Worm (Caenorhabditis elegans): ENCODE measurements around the gene C13A2.9.

DNA sequence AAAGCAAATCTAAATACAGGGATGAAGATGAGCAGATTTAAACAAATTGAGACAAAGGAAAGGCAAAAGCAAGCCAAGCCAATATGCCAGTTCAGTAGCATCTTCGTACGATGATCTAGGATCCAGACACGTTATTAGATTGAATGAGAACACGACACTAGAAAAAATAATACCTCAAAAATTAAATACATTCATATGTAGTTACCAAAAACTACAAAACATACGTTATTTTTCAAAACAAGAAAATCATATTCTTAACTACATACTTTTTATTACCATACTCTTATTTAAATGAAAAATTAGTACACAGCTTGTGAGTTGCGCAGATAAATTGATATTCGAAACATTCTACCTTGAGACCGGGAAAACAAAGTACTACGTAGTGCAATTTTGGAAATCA lies 49.3 kb upstream of the C13A2.9 start, which contains the start of gene srx-6:
- TF ChIP-seq pha-4 (tag; optimal IDR thresholded peaks at IDR 0.05) (no peak), F13H6.1 (tag; optimal IDR thresholded peaks at IDR 0.05) (no peak), nfya-1 (tag; optimal IDR thresholded peaks at IDR 0.05) (no peak), ref-2 (tag; optimal IDR thresholded peaks at IDR 0.05) (no peak), nhr-11 (tag; optimal IDR thresholded peaks at IDR 0.05) (no peak)
